Worm (Caenorhabditis elegans) whole organism, L2 larva: ENCODE measurements around the gene gad-3.

Experiments used
- ama-1 ChIP-seq: fragments of 150-350 bp; optimal IDR thresholded peaks from 2 replicates; lab custom pipeline; 2018; ENCODE audit warnings: inconsistent platforms
- nhr-11 ChIP-seq: fragments of 150-350 bp; optimal IDR thresholded peaks from 2 replicates; lab custom pipeline; 2014; ENCODE audit warnings: missing biosample characterization, missing genetic modification characterization
- nhr-21 ChIP-seq: fragments of 150-350 bp; optimal IDR thresholded peaks from 2 replicates; lab custom pipeline; 2014; ENCODE audit warnings: missing biosample characterization, missing genetic modification characterization

ce11 chrV:9130766-9131165 is 42.0 kb downstream of the gad-3 start, which contains the start of gene F21C10.19:
- TF ChIP-seq nhr-21 (tag; lab: Kevin White, UChicago) (no peak), ama-1 (lab: Kevin White, UChicago) (no peak), nhr-11 (tag; lab: Kevin White, UChicago) (no peak)
